Fruit fly (Drosophila melanogaster) whole organism, wandering third instar larva: ENCODE results near the gene Nse4.

Experiments
- Abd-B ChIP-seq: fragments of >200 bp; optimal IDR thresholded peaks from 2 replicates; lab custom pipeline; 2017; ENCODE audit warnings: missing biosample characterization, missing genetic modification characterization
- CG32264 ChIP-seq: fragments of 200-800 bp; sonication (Bioruptor generic); optimal IDR thresholded peaks from 2 replicates; lab custom pipeline; 2016; ENCODE audit warnings: missing biosample characterization, missing genetic modification characterization
- Dfd ChIP-seq: fragments of >200 bp; optimal IDR thresholded peaks from 2 replicates; lab custom pipeline; 2017; ENCODE audit warnings: missing biosample characterization, missing genetic modification characterization
- GATAd ChIP-seq: sonication (Bioruptor generic); optimal IDR thresholded peaks from 2 replicates; lab custom pipeline; 2016; ENCODE audit warnings: missing biosample characterization, missing genetic modification characterization
- Hnf4 ChIP-seq: fragments of 200-800 bp; sonication (Bioruptor generic); optimal IDR thresholded peaks from 2 replicates; lab custom pipeline; 2016; ENCODE audit warnings: missing biosample characterization, mild to moderate bottlenecking, missing genetic modification characterization
- Hr78 ChIP-seq: fragments of >200 bp; optimal IDR thresholded peaks from 2 replicates; lab custom pipeline; 2017; ENCODE audit warnings: missing biosample characterization, missing genetic modification characterization
- Mio ChIP-seq: sonication (Bioruptor generic); optimal IDR thresholded peaks from 2 replicates; lab custom pipeline; 2016; ENCODE audit warnings: missing biosample characterization, missing genetic modification characterization
- N ChIP-seq: fragments of >200 bp; optimal IDR thresholded peaks from 2 replicates; lab custom pipeline; 2018; ENCODE audit warnings: missing biosample characterization, missing external identifiers, missing genetic modification characterization
- OdsH ChIP-seq: fragments of 200-800 bp; sonication (Bioruptor generic); optimal IDR thresholded peaks from 2 replicates; lab custom pipeline; 2016; ENCODE audit warnings: missing biosample characterization, mild to moderate bottlenecking, missing genetic modification characterization
- Vsx2 ChIP-seq: fragments of 200-300, 225-300 bp; sonication (Bioruptor generic); optimal IDR thresholded peaks from 2 replicates; lab custom pipeline; 2018; ENCODE audit warnings: missing biosample characterization, missing genetic modification characterization; ENCODE audit not compliant: partially characterized antibody
- br ChIP-seq: fragments of 200-800 bp; sonication (Bioruptor generic); optimal IDR thresholded peaks from 2 replicates; lab custom pipeline; 2016; ENCODE audit warnings: missing biosample characterization, missing genetic modification characterization
- dmrt93B ChIP-seq: fragments of 200-800 bp; sonication (Bioruptor generic); optimal IDR thresholded peaks from 2 replicates; lab custom pipeline; 2018; ENCODE audit warnings: missing biosample characterization, mild to moderate bottlenecking, missing genetic modification characterization
- dsf ChIP-seq: sonication (Bioruptor generic); optimal IDR thresholded peaks from 2 replicates; lab custom pipeline; 2016; ENCODE audit warnings: missing biosample characterization, missing genetic modification characterization, borderline replicate concordance
- ey ChIP-seq: fragments of 200-800 bp; sonication (Bioruptor generic); optimal IDR thresholded peaks from 2 replicates; lab custom pipeline; 2016; ENCODE audit warnings: missing biosample characterization, missing genetic modification characterization
- foxo ChIP-seq, 2 experiments: fragments of 200-800 bp; sonication (Bioruptor generic); optimal IDR thresholded peaks; 2 replicates in 1 of 2; 3 replicates in 1 of 2; lab custom pipeline; 2016 to 2017; ENCODE audit warnings: missing biosample characterization in 2 of 2, missing genetic modification characterization in 2 of 2
- fru ChIP-seq: fragments of 200-800 bp; sonication (Bioruptor generic); optimal IDR thresholded peaks from 3 replicates; lab custom pipeline; 2016; ENCODE audit warnings: missing biosample characterization, mild to moderate bottlenecking, missing genetic modification characterization
- h ChIP-seq: fragments of 200-800 bp; sonication (Bioruptor generic); optimal IDR thresholded peaks from 3 replicates; lab custom pipeline; 2016; ENCODE audit warnings: missing biosample characterization, mild to moderate bottlenecking, missing genetic modification characterization
- jim ChIP-seq: fragments of 175-275, 200-325 bp; sonication (Bioruptor generic); optimal IDR thresholded peaks from 2 replicates; lab custom pipeline; 2016; ENCODE audit warnings: missing biosample characterization, mild to moderate bottlenecking, missing genetic modification characterization
- psq ChIP-seq: fragments of 200-800 bp; sonication (Bioruptor generic); optimal IDR thresholded peaks from 3 replicates; lab custom pipeline; 2017; ENCODE audit warnings: missing biosample characterization, mild to moderate bottlenecking, missing genetic modification characterization, moderate library complexity
- rgr ChIP-seq: fragments of 200-800 bp; sonication (Bioruptor generic); optimal IDR thresholded peaks from 3 replicates; lab custom pipeline; 2016; ENCODE audit warnings: missing biosample characterization, mild to moderate bottlenecking, missing genetic modification characterization
- sage ChIP-seq: fragments of 200-800 bp; sonication (Bioruptor generic); optimal IDR thresholded peaks from 2 replicates; lab custom pipeline; 2016; ENCODE audit warnings: missing biosample characterization, mild to moderate bottlenecking, missing genetic modification characterization
- sv ChIP-seq: fragments of 200-800 bp; sonication (Bioruptor generic); optimal IDR thresholded peaks from 3 replicates; lab custom pipeline; 2016; ENCODE audit warnings: missing biosample characterization, missing genetic modification characterization
- woc ChIP-seq: sonication (Bioruptor generic); optimal IDR thresholded peaks from 2 replicates; lab custom pipeline; 2016; ENCODE audit warnings: missing biosample characterization, mild to moderate bottlenecking, missing genetic modification characterization

The Nse4 gene

dm6 chr2L:10474815-10475214, 35.6 kb downstream of the Nse4 start:
- TF ChIP-seq CG32264: no peak
- TF ChIP-seq Dfd (GFP tag; lab: Kevin White, UChicago): no peak
- TF ChIP-seq Hnf4 (GFP tag; lab: Kevin White, UChicago): no peak
- TF ChIP-seq dmrt93B (GFP tag; lab: Kevin White, UChicago): no peak
- TF ChIP-seq jim: no peak
- TF ChIP-seq Abd-B (GFP tag; lab: Kevin White, UChicago): no peak
- TF ChIP-seq N (GFP tag; lab: Kevin White, UChicago): no peak
- TF ChIP-seq fru: no peak
- no peak for TF ChIP-seq Vsx2 (GFP tag; lab: Kevin White, UChicago)
- no peak for TF ChIP-seq foxo (GFP tag; optimal IDR thresholded peaks at IDR 0.05; lab: Kevin White, UChicago)
- no peak for TF ChIP-seq psq
- no peak for TF ChIP-seq dsf (GFP tag; lab: Kevin White, UChicago)

dm6 chr2L:10476879-10477278, 37.6 kb downstream of the Nse4 start, which contains the start of gene RluA-2:
Gene RluA-2 (plus strand): TSS chr2L:10477073.
- TF ChIP-seq sv (GFP tag; lab: Kevin White, UChicago) (no peak), rgr (GFP tag; lab: Kevin White, UChicago) (no peak), woc (no peak), br (GFP tag; lab: Kevin White, UChicago) (no peak), psq (no peak), fru (no peak)
- TF ChIP-seq, all 38 proteins: peak for 0

- TF ChIP-seq N (GFP tag; lab: Kevin White, UChicago): no peak
- peak; percentile 73 for TF ChIP-seq GATAd
- TF ChIP-seq h (GFP tag; lab: Kevin White, UChicago): no peak
Observed at dm6 chr2L:10479859-10480258, 40.6 kb downstream of the Nse4 start.

- TF ChIP-seq Hr78 (GFP tag; lab: Kevin White, UChicago): no peak
- no peak for TF ChIP-seq Mio (GFP tag; lab: Kevin White, UChicago)
- no peak for TF ChIP-seq ey (GFP tag; lab: Kevin White, UChicago)
- TF ChIP-seq foxo (GFP tag; optimal IDR thresholded peaks at IDR 0.05; lab: Kevin White, UChicago): no peak
- no peak for TF ChIP-seq sv (GFP tag; lab: Kevin White, UChicago)
Observed at dm6 chr2L:10483073-10483472, 43.8 kb downstream of the Nse4 start, which contains the start of gene Grip75. Gene Grip75 (plus strand): TSS chr2L:10483295.

- TF ChIP-seq OdsH (GFP tag; lab: Kevin White, UChicago) (peak; percentile 15), sage (no peak), psq (peak; percentile 1), sv (GFP tag; lab: Kevin White, UChicago) (peak; percentile 44)
Observed at dm6 chr2L:10488484-10489223, 49.4 kb downstream of the Nse4 start, which contains the start of the genes Cog4 and CG6144. Gene Cog4 (minus strand): TSS chr2L:10488622. Gene CG6144 (plus strand): TSS chr2L:10488694.
